Worm (Caenorhabditis elegans) whole organism, L1 larva: Measurements from ENCODE around the gene C18D11.6.

ENCODE experiments used
- C16A3.4 ChIP-seq: fragments of 150-350 bp; optimal IDR thresholded peaks from 2 replicates; lab custom pipeline; 2014; ENCODE audit warnings: missing biosample characterization, missing genetic modification characterization
- F16B12.6 ChIP-seq: fragments of 150-350 bp; optimal IDR thresholded peaks from 2 replicates; lab custom pipeline; 2014; ENCODE audit warnings: missing biosample characterization, missing genetic modification characterization
- Y116A8C.19 ChIP-seq: sonication (generic microtip); optimal IDR thresholded peaks from 2 replicates; lab custom pipeline; 2016; ENCODE audit warnings: missing compliant biosample characterization, missing genetic modification characterization, borderline replicate concordance
- aha-1 ChIP-seq: fragments of 150-350 bp; optimal IDR thresholded peaks from 2 replicates; lab custom pipeline; 2014; ENCODE audit warnings: missing biosample characterization, missing genetic modification characterization
- alr-1 ChIP-seq: fragments of 200-800 bp; sonication (Bioruptor generic); optimal IDR thresholded peaks from 2 replicates; lab custom pipeline; 2018; ENCODE audit warnings: borderline replicate concordance, mild to moderate bottlenecking, missing genetic modification characterization, missing compliant biosample characterization
- ceh-8 ChIP-seq: fragments of 200-800 bp; sonication (Bioruptor generic); optimal IDR thresholded peaks from 2 replicates; lab custom pipeline; 2018; ENCODE audit warnings: mild to moderate bottlenecking, missing genetic modification characterization, moderate library complexity, missing compliant biosample characterization
- ceh-82 ChIP-seq, 3 experiments: fragments of 150-350 bp in 1 of 3; sonication (generic microtip) in 2 of 3; optimal IDR thresholded peaks; 2 replicates each; lab custom pipeline; 2014 to 2017; ENCODE audit warnings: missing biosample characterization in 3 of 3, missing genetic modification characterization in 3 of 3
- ceh-88 ChIP-seq: fragments of 200-800 bp; sonication (Bioruptor generic); IDR thresholded peaks from 2 replicates; pipeline ENCODE4 v1.3.6; 2022; ENCODE audit warnings: missing genetic modification characterization, missing compliant biosample characterization
- ceh-90 ChIP-seq: sonication (generic microtip); optimal IDR thresholded peaks from 2 replicates; lab custom pipeline; 2016; ENCODE audit warnings: missing genetic modification characterization, missing compliant biosample characterization
- ces-1 ChIP-seq: fragments of 150-350 bp; optimal IDR thresholded peaks from 2 replicates; lab custom pipeline; 2014; ENCODE audit warnings: missing biosample characterization, missing genetic modification reagents, missing genetic modification characterization
- dsc-1 ChIP-seq: sonication (generic microtip); optimal IDR thresholded peaks from 2 replicates; lab custom pipeline; 2016; ENCODE audit warnings: mild to moderate bottlenecking, missing genetic modification characterization, missing compliant biosample characterization
- efl-1 ChIP-seq, 4 experiments: fragments of 150-350 bp; optimal IDR thresholded peaks in 3 of 4; peaks in 1 of 4; 1 replicate in 1 of 4; 2 replicates in 3 of 4; lab custom pipeline; 2014; ENCODE audit warnings: missing biosample characterization in 2 of 4, missing genetic modification characterization in 2 of 4, missing genetic modification reagents in 2 of 4
- efl-3 ChIP-seq: fragments of 200-800 bp; sonication (Bioruptor generic); optimal IDR thresholded peaks from 2 replicates; lab custom pipeline; 2018; ENCODE audit warnings: mild to moderate bottlenecking, missing genetic modification characterization, missing compliant biosample characterization
- egl-27 ChIP-seq, 2 experiments: fragments of 150-350 bp in 1 of 2; sonication (generic microtip); optimal IDR thresholded peaks; 3 replicates each; lab custom pipeline; 2017 to 2018; ENCODE audit warnings: missing biosample characterization in 2 of 2, missing genetic modification characterization in 2 of 2, missing genetic modification reagents in 2 of 2
- elt-2 ChIP-seq: sonication (generic microtip); optimal IDR thresholded peaks from 2 replicates; lab custom pipeline; 2016; ENCODE audit warnings: missing genetic modification characterization, mild to moderate bottlenecking, inconsistent platforms, missing compliant biosample characterization, missing genetic modification reagents
- elt-3 ChIP-seq, 6 experiments: fragments of 150-350 bp in 1 of 6; sonication (generic microtip); optimal IDR thresholded peaks; 2 replicates each; lab custom pipeline; 2017 to 2018; ENCODE audit warnings: missing biosample characterization in 6 of 6, missing genetic modification characterization in 6 of 6, inconsistent platforms in 1 of 6
- fkh-10 ChIP-seq: sonication (generic microtip); optimal IDR thresholded peaks from 2 replicates; lab custom pipeline; 2017; ENCODE audit warnings: missing biosample characterization, missing genetic modification reagents, missing genetic modification characterization
- fkh-4 ChIP-seq: sonication (generic microtip); optimal IDR thresholded peaks from 2 replicates; lab custom pipeline; 2016; ENCODE audit warnings: missing compliant biosample characterization, missing genetic modification characterization, borderline replicate concordance
- fkh-8 ChIP-seq: sonication (generic microtip); optimal IDR thresholded peaks from 2 replicates; lab custom pipeline; 2016; ENCODE audit warnings: mild to moderate bottlenecking, missing genetic modification characterization, missing compliant biosample characterization
- grh-1 ChIP-seq: fragments of 200-800 bp; sonication (Bioruptor generic); IDR thresholded peaks from 2 replicates; pipeline ENCODE4 v1.3.6; 2022; ENCODE audit warnings: missing genetic modification reagents, missing genetic modification characterization, missing compliant biosample characterization
- hlh-17 ChIP-seq: fragments of 200-800 bp; sonication (Bioruptor generic); optimal IDR thresholded peaks from 2 replicates; lab custom pipeline; 2018; ENCODE audit warnings: missing genetic modification characterization, mild to moderate bottlenecking, missing compliant biosample characterization, moderate library complexity, borderline replicate concordance
- hlh-4 ChIP-seq: sonication (generic microtip); optimal IDR thresholded peaks from 2 replicates; lab custom pipeline; 2016; ENCODE audit warnings: mild to moderate bottlenecking, missing genetic modification characterization, missing compliant biosample characterization
- irx-1 ChIP-seq: sonication (generic microtip); optimal IDR thresholded peaks from 2 replicates; lab custom pipeline; 2016; ENCODE audit warnings: missing genetic modification characterization, missing compliant biosample characterization
- isw-1 ChIP-seq: fragments of 200-800 bp; sonication (Bioruptor generic); IDR thresholded peaks from 2 replicates; pipeline ENCODE4 v1.3.6; 2022; ENCODE audit warnings: missing genetic modification characterization, missing compliant biosample characterization
- jun-1 ChIP-seq: fragments of 150-350 bp; optimal IDR thresholded peaks from 2 replicates; lab custom pipeline; 2014; ENCODE audit warnings: missing biosample characterization, missing genetic modification reagents, missing genetic modification characterization
- lin-13 ChIP-seq: fragments of 150-350 bp; optimal IDR thresholded peaks from 2 replicates; lab custom pipeline; 2014; ENCODE audit warnings: missing biosample characterization, missing genetic modification reagents, missing genetic modification characterization
- lin-14 ChIP-seq: fragments of 200-800 bp; sonication (Bioruptor generic); optimal IDR thresholded peaks from 2 replicates; lab custom pipeline; 2018; ENCODE audit warnings: mild to moderate bottlenecking, missing genetic modification characterization, moderate library complexity, missing compliant biosample characterization
- lin-39 ChIP-seq: fragments of 150-350 bp; optimal IDR thresholded peaks from 2 replicates; lab custom pipeline; 2014; ENCODE audit warnings: missing biosample characterization, missing genetic modification reagents, missing genetic modification characterization
- lir-3 ChIP-seq: sonication (generic microtip); optimal IDR thresholded peaks from 2 replicates; lab custom pipeline; 2016; ENCODE audit warnings: mild to moderate bottlenecking, missing genetic modification characterization, moderate library complexity, missing compliant biosample characterization; ENCODE audit not compliant: poor library complexity
- mef-2 ChIP-seq: fragments of 150-350 bp; optimal IDR thresholded peaks from 2 replicates; lab custom pipeline; 2014; ENCODE audit warnings: missing biosample characterization, missing genetic modification characterization
- mep-1 ChIP-seq: fragments of 150-350 bp; optimal IDR thresholded peaks from 2 replicates; lab custom pipeline; 2014; ENCODE audit warnings: missing biosample characterization, missing genetic modification characterization
- nhr-19 ChIP-seq: fragments of 200-800 bp; sonication (Bioruptor generic); conservative IDR thresholded peaks from 2 replicates; pipeline ENCODE4 v1.3.6; 2022; ENCODE audit warnings: missing genetic modification characterization, missing compliant biosample characterization
- nhr-237 ChIP-seq: fragments of 150-350 bp; optimal IDR thresholded peaks from 2 replicates; lab custom pipeline; 2014; ENCODE audit warnings: missing biosample characterization, missing genetic modification characterization
- nhr-47 ChIP-seq: sonication (generic microtip); optimal IDR thresholded peaks from 2 replicates; lab custom pipeline; 2016; ENCODE audit warnings: mild to moderate bottlenecking, missing genetic modification characterization, moderate library complexity, missing compliant biosample characterization
- nhr-76 ChIP-seq: sonication (generic microtip); optimal IDR thresholded peaks from 2 replicates; lab custom pipeline; 2017; ENCODE audit warnings: missing biosample characterization, missing genetic modification characterization
- nhr-77 ChIP-seq: fragments of 150-350 bp; optimal IDR thresholded peaks from 2 replicates; lab custom pipeline; 2014; ENCODE audit warnings: missing biosample characterization, missing genetic modification characterization
- nhr-84 ChIP-seq: sonication (generic microtip); optimal IDR thresholded peaks from 2 replicates; lab custom pipeline; 2017; ENCODE audit warnings: missing biosample characterization, missing genetic modification characterization
- nhr-90 ChIP-seq: sonication (generic microtip); optimal IDR thresholded peaks from 2 replicates; lab custom pipeline; 2016; ENCODE audit warnings: mild to moderate bottlenecking, missing genetic modification characterization, missing compliant biosample characterization; ENCODE audit not compliant: poor library complexity
- pag-3 ChIP-seq: sonication (generic microtip); optimal IDR thresholded peaks from 2 replicates; lab custom pipeline; 2017; ENCODE audit warnings: missing genetic modification characterization, mild to moderate bottlenecking, missing compliant biosample characterization, antibody characterized with exemption, borderline replicate concordance; ENCODE audit not compliant: insufficient read depth
- rnt-1 ChIP-seq: sonication (generic microtip); optimal IDR thresholded peaks from 2 replicates; lab custom pipeline; 2016; ENCODE audit warnings: mild to moderate bottlenecking, missing genetic modification characterization, moderate library complexity, missing compliant biosample characterization
- skn-1 ChIP-seq: fragments of 150-350 bp; optimal IDR thresholded peaks from 2 replicates; lab custom pipeline; 2014; ENCODE audit warnings: missing biosample characterization, missing genetic modification characterization
- swsn-7 ChIP-seq: sonication (generic microtip); optimal IDR thresholded peaks from 2 replicates; lab custom pipeline; 2016; ENCODE audit warnings: missing genetic modification characterization, missing compliant biosample characterization
- tbx-2 ChIP-seq: sonication (generic microtip); optimal IDR thresholded peaks from 2 replicates; lab custom pipeline; 2016; ENCODE audit warnings: missing genetic modification characterization, missing compliant biosample characterization
- tlp-1 ChIP-seq: fragments of 150-350 bp; optimal IDR thresholded peaks from 2 replicates; lab custom pipeline; 2014; ENCODE audit warnings: missing biosample characterization, missing genetic modification characterization
- unc-30 ChIP-seq: sonication (generic microtip); optimal IDR thresholded peaks from 2 replicates; lab custom pipeline; 2017; ENCODE audit warnings: missing biosample characterization, missing genetic modification characterization
- unc-62 ChIP-seq: fragments of 150-350 bp; optimal IDR thresholded peaks from 2 replicates; lab custom pipeline; 2014; ENCODE audit warnings: missing biosample characterization, missing genetic modification reagents, missing genetic modification characterization
- unc-98 ChIP-seq: fragments of 200-800 bp; sonication (Bioruptor generic); IDR thresholded peaks from 2 replicates; pipeline ENCODE4 v1.3.6; 2022; ENCODE audit warnings: missing genetic modification characterization, missing compliant biosample characterization
- xbp-1 ChIP-seq: sonication (generic microtip); optimal IDR thresholded peaks from 2 replicates; lab custom pipeline; 2016; ENCODE audit warnings: missing genetic modification characterization, missing compliant biosample characterization
- zip-4 ChIP-seq: fragments of 200-800 bp; sonication (Bioruptor generic); optimal IDR thresholded peaks from 2 replicates; lab custom pipeline; 2018; ENCODE audit warnings: mild to moderate bottlenecking, missing genetic modification characterization, moderate library complexity, missing compliant biosample characterization
- ztf-11 ChIP-seq, 2 experiments: sonication (generic microtip); optimal IDR thresholded peaks; 2 replicates each; lab custom pipeline; 2016 to 2017; ENCODE audit warnings: missing genetic modification characterization in 2 of 2, missing biosample characterization in 1 of 2, missing compliant biosample characterization in 1 of 2
- ztf-4 ChIP-seq: fragments of 150-350 bp; optimal IDR thresholded peaks from 2 replicates; lab custom pipeline; 2014; ENCODE audit warnings: missing biosample characterization, missing genetic modification characterization

The C18D11.6 gene

ce11 chrIII:11823260-11823659 lies 12.9 kb downstream of the C18D11.6 start, which contains the start of gene C18D11.3:
C18D11.3 (plus strand) TSS chrIII:11823448.
- TF ChIP-seq tbx-2, result peak; percentile 88
- no peak for TF ChIP-seq ceh-90 (tag; lab: Kevin White, UChicago)
- peak; percentile 82 for TF ChIP-seq nhr-77 (tag; lab: Kevin White, UChicago)
- TF ChIP-seq irx-1, result peak; percentile 60
- TF ChIP-seq unc-62 (GFP tag; lab: Kevin White, UChicago), result no peak
- TF ChIP-seq nhr-76 (tag; lab: Kevin White, UChicago), result no peak
- TF ChIP-seq C16A3.4, result peak; percentile 94
- 0 out of 2 replicates have a peak, but pooled peaks have one; percentile 16 for TF ChIP-seq grh-1 (GFP tag; lab: Robert Waterston, UW)
- TF ChIP-seq ceh-82 (tag; optimal IDR thresholded peaks at IDR 0.05; lab: Kevin White, UChicago), result peak; percentile 48 to 93 (median 52)
- peak; percentile 94 for TF ChIP-seq lin-14
- peak; percentile 86 for TF ChIP-seq fkh-8 (tag; lab: Kevin White, UChicago)
- peak; percentile 88 for TF ChIP-seq skn-1 (tag; lab: Kevin White, UChicago)
- TF ChIP-seq F16B12.6 (tag; lab: Kevin White, UChicago), result peak; percentile 100
- peak; percentile 65 for TF ChIP-seq elt-2 (tag; lab: Kevin White, UChicago)
- no peak for TF ChIP-seq pag-3 (tag; lab: Kevin White, UChicago)
- TF ChIP-seq ceh-8 (GFP tag; lab: Kevin White, UChicago), result no peak
- peak; percentile 16 for TF ChIP-seq nhr-237 (tag; lab: Kevin White, UChicago)
- TF ChIP-seq fkh-10 (GFP tag; lab: Kevin White, UChicago), result peak; percentile 38
- TF ChIP-seq ztf-11 (tag; optimal IDR thresholded peaks at IDR 0.05; lab: Kevin White, UChicago), result peak in 1 of 2 experiments; percentile 22
- TF ChIP-seq ztf-4 (tag; lab: Kevin White, UChicago), result peak; percentile 39
- TF ChIP-seq hlh-4 (tag; lab: Kevin White, UChicago), result no peak
- peak; percentile 75 for TF ChIP-seq swsn-7
- peak; percentile 44 for TF ChIP-seq lin-39 (tag; lab: Kevin White, UChicago)
- no peak for TF ChIP-seq fkh-4 (tag; lab: Kevin White, UChicago)
- TF ChIP-seq efl-3 (GFP tag; lab: Kevin White, UChicago), result no peak
- TF ChIP-seq dsc-1 (tag; lab: Kevin White, UChicago), result peak; percentile 67
- no peak for TF ChIP-seq unc-30 (tag; lab: Kevin White, UChicago)
- TF ChIP-seq lin-13 (GFP tag; lab: Kevin White, UChicago), result peak; percentile 91
- TF ChIP-seq jun-1 (tag; lab: Kevin White, UChicago), result peak; percentile 52
- peak; percentile 73 for TF ChIP-seq xbp-1
- TF ChIP-seq rnt-1 (tag; lab: Kevin White, UChicago), result peak; percentile 92
- TF ChIP-seq ces-1, result no peak
- no peak for TF ChIP-seq zip-4 (GFP tag; lab: Kevin White, UChicago)
- TF ChIP-seq hlh-17 (GFP tag; lab: Kevin White, UChicago), result no peak
- TF ChIP-seq mep-1 (tag; lab: Kevin White, UChicago), result peak; percentile 94
- peak; percentile 84 to 86 for TF ChIP-seq efl-1 (optimal IDR thresholded peaks at IDR 0.05; lab: Kevin White, UChicago)
- TF ChIP-seq efl-1 (GFP tag; optimal IDR thresholded peaks at IDR 0.05 in 1 of 2; lab: Kevin White, UChicago), result peak; percentile 81 to 97
- TF ChIP-seq Y116A8C.19 (tag; lab: Kevin White, UChicago), result no peak
- no peak for TF ChIP-seq mef-2
- TF ChIP-seq lir-3, result no peak
- peak; percentile 78 for TF ChIP-seq nhr-90 (tag; lab: Kevin White, UChicago)
- TF ChIP-seq ceh-88 (GFP tag; lab: Robert Waterston, UW), result no peak; the same call in 1 of the 2 replicates
- no peak for TF ChIP-seq alr-1 (tag; lab: Kevin White, UChicago)
- no peak for TF ChIP-seq nhr-84
- TF ChIP-seq nhr-19 (GFP tag; lab: Robert Waterston, UW), result peak; percentile 79
- peak in 4 of 6 experiments; percentile 23 to 91 (median 54) for TF ChIP-seq elt-3 (tag; optimal IDR thresholded peaks at IDR 0.05; lab: Kevin White, UChicago)
- TF ChIP-seq unc-98 (GFP tag; lab: Robert Waterston, UW), result peak; percentile 6; the same call in 1 of the 2 replicates
- TF ChIP-seq nhr-47 (tag; lab: Kevin White, UChicago), result peak; percentile 82
- no peak for TF ChIP-seq tlp-1 (tag; lab: Kevin White, UChicago)
- peak; percentile 1 to 44 for TF ChIP-seq egl-27 (tag; optimal IDR thresholded peaks at IDR 0.05; lab: Kevin White, UChicago)
- TF ChIP-seq aha-1, result peak; percentile 27
- peak; percentile 74 for TF ChIP-seq isw-1 (GFP tag; lab: Robert Waterston, UW)
